Fruit fly (Drosophila melanogaster) whole organism, embryonic: Measurements from ENCODE around the gene HemK2.

ENCODE experiments used
- Abd-B ChIP-seq: fragments of 200-800 bp; sonication (Bioruptor generic); optimal IDR thresholded peaks from 2 replicates; lab custom pipeline; 2018; ENCODE audit warnings: missing biosample characterization, mild to moderate bottlenecking, missing genetic modification characterization, moderate library complexity
- Bdp1 ChIP-seq: fragments of 200-800 bp; sonication (Bioruptor generic); optimal IDR thresholded peaks from 3 replicates; lab custom pipeline; 2016; ENCODE audit warnings: missing biosample characterization, missing genetic modification characterization
- CG10267 ChIP-seq: fragments of 200-800 bp; sonication (Bioruptor generic); optimal IDR thresholded peaks from 2 replicates; lab custom pipeline; 2018; ENCODE audit warnings: missing biosample characterization, mild to moderate bottlenecking, missing genetic modification characterization, moderate library complexity
- CG10431 ChIP-seq: fragments of 200-800 bp; sonication (Bioruptor generic); optimal IDR thresholded peaks from 3 replicates; lab custom pipeline; 2018; ENCODE audit warnings: missing biosample characterization, mild to moderate bottlenecking, missing genetic modification characterization
- CG10654 ChIP-seq: fragments of 200-800 bp; sonication (Bioruptor generic); optimal IDR thresholded peaks from 2 replicates; lab custom pipeline; 2016; ENCODE audit warnings: missing biosample characterization, missing genetic modification characterization
- CG12104 ChIP-seq: fragments of 200-800 bp; sonication (Bioruptor generic); optimal IDR thresholded peaks from 3 replicates; lab custom pipeline; 2016; ENCODE audit warnings: missing biosample characterization, missing genetic modification characterization
- CG14050 ChIP-seq: fragments of 200-800 bp; sonication (Bioruptor generic); IDR thresholded peaks from 3 replicates; pipeline ENCODE4 v1.3.6; 2022; ENCODE audit warnings: missing biosample characterization, missing genetic modification characterization
- CG14710 ChIP-seq: fragments of 200-800 bp; sonication (Bioruptor generic); optimal IDR thresholded peaks from 3 replicates; lab custom pipeline; 2019; ENCODE audit warnings: missing biosample characterization, mild to moderate bottlenecking, missing genetic modification characterization, moderate library complexity
- CG15514 ChIP-seq: fragments of 200-800 bp; sonication (Bioruptor generic); optimal IDR thresholded peaks from 3 replicates; lab custom pipeline; 2017; ENCODE audit warnings: missing biosample characterization, missing genetic modification characterization, mild to moderate bottlenecking, moderate library complexity, missing genetic modification reagents
- CG18764 ChIP-seq: fragments of 200-800 bp; sonication (Bioruptor generic); optimal IDR thresholded peaks from 3 replicates; lab custom pipeline; 2016; ENCODE audit warnings: missing biosample characterization, missing genetic modification characterization
- CG2116 ChIP-seq: fragments of 200-800 bp; sonication (Bioruptor generic); optimal IDR thresholded peaks from 3 replicates; lab custom pipeline; 2018; ENCODE audit warnings: missing biosample characterization, mild to moderate bottlenecking, missing genetic modification characterization
- CG31224 ChIP-seq: fragments of 200-800 bp; sonication (Bioruptor generic); IDR thresholded peaks from 2 replicates; pipeline ENCODE4 v1.3.6; 2022; ENCODE audit warnings: missing biosample characterization, missing genetic modification characterization
- CG34224 ChIP-seq: fragments of 200-800 bp; sonication (Bioruptor generic); IDR thresholded peaks from 3 replicates; pipeline ENCODE4 v1.3.6; 2022; ENCODE audit warnings: missing biosample characterization, missing genetic modification characterization; ENCODE audit not compliant: partially characterized antibody
- CG3838 ChIP-seq: fragments of 200-800 bp; sonication (Bioruptor generic); optimal IDR thresholded peaks from 3 replicates; lab custom pipeline; 2016; ENCODE audit warnings: missing biosample characterization, missing genetic modification characterization
- CG4617 ChIP-seq: fragments of 200-800 bp; sonication (Bioruptor generic); optimal IDR thresholded peaks from 3 replicates; lab custom pipeline; 2016; ENCODE audit warnings: missing biosample characterization, missing genetic modification characterization, borderline replicate concordance
- CG5245 ChIP-seq: fragments of 200-800 bp; sonication (Bioruptor generic); optimal IDR thresholded peaks from 3 replicates; lab custom pipeline; 2016; ENCODE audit warnings: missing biosample characterization, missing genetic modification characterization
- CG8478 ChIP-seq: fragments of >200 bp; optimal IDR thresholded peaks from 2 replicates; lab custom pipeline; 2018
- CG9876 ChIP-seq: fragments of 200-800 bp; sonication (Bioruptor generic); optimal IDR thresholded peaks from 2 replicates; lab custom pipeline; 2016; ENCODE audit warnings: missing biosample characterization, missing genetic modification characterization
- Dll ChIP-seq: fragments of 200-800 bp; sonication (Bioruptor generic); IDR thresholded peaks from 4 replicates; pipeline ENCODE4 v1.3.6; 2022; ENCODE audit warnings: missing biosample characterization, missing genetic modification characterization; ENCODE audit not compliant: partially characterized antibody
- Dp ChIP-seq: fragments of 200-800 bp; sonication (Bioruptor generic); optimal IDR thresholded peaks from 2 replicates; lab custom pipeline; 2018; ENCODE audit warnings: missing biosample characterization, mild to moderate bottlenecking, missing genetic modification characterization, moderate library complexity
- Drgx ChIP-seq: fragments of 200-800 bp; sonication (Bioruptor generic); IDR thresholded peaks from 2 replicates; pipeline ENCODE4 v1.3.6; 2022; ENCODE audit warnings: missing biosample characterization, missing genetic modification characterization
- E2f2 ChIP-seq: fragments of 200-800 bp; sonication (Bioruptor generic); IDR thresholded peaks from 2 replicates; pipeline ENCODE4 v1.3.6; 2022; ENCODE audit warnings: missing biosample characterization, missing genetic modification characterization
- Fer1 ChIP-seq: fragments of 200-800 bp; sonication (Bioruptor generic); optimal IDR thresholded peaks from 2 replicates; lab custom pipeline; 2017; ENCODE audit warnings: missing biosample characterization, mild to moderate bottlenecking, missing genetic modification characterization
- GATAe ChIP-seq: fragments of 200-800 bp; sonication (Bioruptor generic); conservative IDR thresholded peaks from 2 replicates; pipeline ENCODE4 v1.3.6; 2022; ENCODE audit warnings: missing biosample characterization, missing genetic modification characterization
- HLH54F ChIP-seq: fragments of 200-800 bp; sonication (Bioruptor generic); optimal IDR thresholded peaks from 3 replicates; lab custom pipeline; 2016; ENCODE audit warnings: missing biosample characterization, missing genetic modification characterization
- Hmr ChIP-seq: fragments of 200-800 bp; sonication (Bioruptor generic); optimal IDR thresholded peaks from 3 replicates; lab custom pipeline; 2017; ENCODE audit warnings: mild to moderate bottlenecking, missing biosample characterization, missing genetic modification reagents, missing genetic modification characterization
- MBD-R2 ChIP-seq: fragments of 200-800 bp; sonication (Bioruptor generic); IDR thresholded peaks from 2 replicates; pipeline ENCODE4 v1.3.6; 2022; ENCODE audit warnings: missing biosample characterization, missing genetic modification characterization
- MESR4 ChIP-seq: fragments of 200-800 bp; sonication (Bioruptor generic); optimal IDR thresholded peaks from 2 replicates; lab custom pipeline; 2018; ENCODE audit warnings: missing biosample characterization, mild to moderate bottlenecking, missing genetic modification characterization, moderate library complexity
- Myb ChIP-seq: fragments of 200-800 bp; sonication (Bioruptor generic); optimal IDR thresholded peaks from 2 replicates; lab custom pipeline; 2016; ENCODE audit warnings: missing biosample characterization, missing genetic modification characterization
- Oli ChIP-seq: fragments of 200-800 bp; sonication (Bioruptor generic); optimal IDR thresholded peaks from 2 replicates; lab custom pipeline; 2018; ENCODE audit warnings: missing biosample characterization, mild to moderate bottlenecking, missing genetic modification characterization, moderate library complexity
- Ptx1 ChIP-seq: fragments of 200-800 bp; sonication (Bioruptor generic); IDR thresholded peaks from 2 replicates; pipeline ENCODE4 v1.3.6; 2022; ENCODE audit warnings: missing biosample characterization, missing genetic modification characterization
- Xrp1 ChIP-seq: fragments of 200-800 bp; sonication (Bioruptor generic); IDR thresholded peaks from 2 replicates; pipeline ENCODE4 v1.3.6; 2022; ENCODE audit warnings: missing biosample characterization, missing genetic modification characterization
- crp ChIP-seq, 2 experiments: fragments of 200-800 bp; sonication (Bioruptor generic); optimal IDR thresholded peaks; 2 replicates in 1 of 2; 3 replicates in 1 of 2; lab custom pipeline; 2017; ENCODE audit warnings: missing biosample characterization in 2 of 2, missing genetic modification characterization in 2 of 2, mild to moderate bottlenecking in 1 of 2, moderate library complexity in 1 of 2
- dan ChIP-seq: fragments of 200-800 bp; sonication (Bioruptor generic); IDR thresholded peaks from 2 replicates; pipeline ENCODE4 v1.3.6; 2022; ENCODE audit warnings: missing biosample characterization, missing genetic modification characterization
- emc ChIP-seq: fragments of 200-800 bp; sonication (Bioruptor generic); optimal IDR thresholded peaks from 2 replicates; lab custom pipeline; 2016; ENCODE audit warnings: missing biosample characterization, missing genetic modification characterization
- ems ChIP-seq: fragments of 200-800 bp; sonication (Bioruptor generic); optimal IDR thresholded peaks from 3 replicates; lab custom pipeline; 2016; ENCODE audit warnings: missing biosample characterization, missing genetic modification characterization
- gce ChIP-seq: fragments of 200-800 bp; sonication (Bioruptor generic); IDR thresholded peaks from 3 replicates; pipeline ENCODE4 v1.3.6; 2022; ENCODE audit warnings: missing biosample characterization, missing genetic modification characterization
- gfzf ChIP-seq: fragments of 200-800 bp; sonication (Bioruptor generic); optimal IDR thresholded peaks from 2 replicates; lab custom pipeline; 2016; ENCODE audit warnings: missing biosample characterization, mild to moderate bottlenecking, missing genetic modification characterization, moderate library complexity
- hth ChIP-seq: fragments of >200 bp; optimal IDR thresholded peaks from 2 replicates; lab custom pipeline; 2017; ENCODE audit warnings: inconsistent platforms
- ind ChIP-seq: fragments of 200-800 bp; sonication (Bioruptor generic); optimal IDR thresholded peaks from 3 replicates; lab custom pipeline; 2016; ENCODE audit warnings: missing biosample characterization, missing genetic modification characterization
- lilli ChIP-seq: fragments of 200-800 bp; sonication (Bioruptor generic); optimal IDR thresholded peaks from 3 replicates; lab custom pipeline; 2016; ENCODE audit warnings: missing biosample characterization, missing genetic modification characterization
- nerfin-1 ChIP-seq: fragments of 200-800 bp; sonication (Bioruptor generic); optimal IDR thresholded peaks from 3 replicates; lab custom pipeline; 2019; ENCODE audit warnings: missing biosample characterization, mild to moderate bottlenecking, missing genetic modification characterization, moderate library complexity
- nerfin-2 ChIP-seq: fragments of 200-800 bp; sonication (Bioruptor generic); IDR thresholded peaks from 2 replicates; pipeline ENCODE4 v1.3.6; 2022; ENCODE audit warnings: missing biosample characterization, missing genetic modification characterization; ENCODE audit not compliant: partially characterized antibody
- run ChIP-seq: fragments of 200-800 bp; sonication (Bioruptor generic); optimal IDR thresholded peaks from 3 replicates; lab custom pipeline; 2018; ENCODE audit warnings: missing biosample characterization, mild to moderate bottlenecking, missing genetic modification characterization
- sens ChIP-seq: fragments of 200-800 bp; sonication (Bioruptor generic); peaks from one replicate; lab custom pipeline; 2016; ENCODE audit warnings: missing biosample characterization, missing genetic modification characterization
- slp2 ChIP-seq: fragments of 200-800 bp; sonication (Bioruptor generic); optimal IDR thresholded peaks from 2 replicates; lab custom pipeline; 2016; ENCODE audit warnings: missing biosample characterization, missing genetic modification characterization
- sug ChIP-seq: fragments of 200-800 bp; optimal IDR thresholded peaks from 2 replicates; lab custom pipeline; 2019; ENCODE audit warnings: missing biosample characterization, mild to moderate bottlenecking, missing genetic modification characterization, moderate library complexity
- tap ChIP-seq: fragments of 200-800 bp; optimal IDR thresholded peaks from 3 replicates; lab custom pipeline; 2019; ENCODE audit warnings: missing biosample characterization, mild to moderate bottlenecking, missing genetic modification characterization, moderate library complexity
- tin ChIP-seq: fragments of 200-800 bp; sonication (Bioruptor generic); optimal IDR thresholded peaks from 3 replicates; lab custom pipeline; 2016; ENCODE audit warnings: missing biosample characterization, missing genetic modification characterization
- unpg ChIP-seq: fragments of 200-800 bp; sonication (Bioruptor generic); optimal IDR thresholded peaks from 3 replicates; lab custom pipeline; 2018; ENCODE audit warnings: missing biosample characterization, mild to moderate bottlenecking, missing genetic modification characterization, moderate library complexity
- zfh1 ChIP-seq: fragments of 200-800 bp; sonication (Bioruptor generic); IDR thresholded peaks from 3 replicates; pipeline ENCODE4 v1.3.6; 2022; ENCODE audit warnings: missing biosample characterization, missing genetic modification characterization

Gene HemK2

dm6 chr2L:2748480-2749143 is 10.9 kb downstream of the HemK2 start (continued):
- TF ChIP-seq CG10431, result peak; percentile 71
- TF ChIP-seq CG34224, result no peak; the same call in 2 of the 3 replicates
- TF ChIP-seq Oli (tag; lab: Kevin White, UChicago), result peak; percentile 74
- TF ChIP-seq CG31224, result peak; percentile 80
- TF ChIP-seq unpg, result peak; percentile 81
- peak; percentile 60 for TF ChIP-seq nerfin-1
- peak; percentile 91 for TF ChIP-seq ind (GFP tag; lab: Kevin White, UChicago)
- peak; percentile 88 for TF ChIP-seq tin (GFP tag; lab: Kevin White, UChicago)
- TF ChIP-seq Ptx1 (GFP tag; lab: Robert Waterston, UW), result peak; percentile 92
- TF ChIP-seq Hmr, result peak; percentile 94

DNA sequence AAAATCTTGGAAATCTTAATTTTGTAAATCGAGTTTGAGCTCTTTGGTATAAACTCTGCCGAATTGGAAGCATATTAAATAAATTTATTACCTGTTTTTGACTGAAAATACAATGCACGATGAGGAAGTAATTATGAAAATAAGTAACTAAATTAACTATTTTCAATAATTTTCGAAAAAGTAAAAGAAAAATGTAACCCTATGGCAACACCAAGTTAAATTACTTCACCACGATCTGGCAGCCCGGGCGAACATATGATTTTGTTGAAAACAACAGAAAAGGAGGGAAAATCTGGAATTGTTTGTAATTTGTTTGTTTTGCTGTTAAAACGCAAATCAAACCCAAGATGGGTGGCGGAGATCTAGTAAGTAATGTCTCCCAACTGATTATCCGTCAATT is 14.6 kb downstream of the HemK2 start, which contains the start of the genes CG9961 and Cwc25:
Gene CG9961 (minus strand): TSS at position 83 of the 400 bp plus-strand sequence.
Gene Cwc25 (plus strand): TSS at position 247 of the 400 bp plus-strand sequence.
- TF ChIP-seq dan (GFP tag; lab: Robert Waterston, UW) (no peak), MESR4 (GFP tag; lab: Kevin White, UChicago) (peak; percentile 28), CG10654 (GFP tag; lab: Kevin White, UChicago) (no peak), CG18764 (GFP tag; lab: Kevin White, UChicago) (no peak), Dp (GFP tag; lab: Kevin White, UChicago) (peak; percentile 42), ems (GFP tag; lab: Kevin White, UChicago) (no peak), CG14710 (tag; lab: Kevin White, UChicago) (peak; percentile 53), CG4617 (GFP tag; lab: Kevin White, UChicago) (peak; percentile 26), Bdp1 (no peak), lilli (GFP tag; lab: Kevin White, UChicago) (no peak), CG10267 (tag; lab: Kevin White, UChicago) (peak; percentile 31), CG5245 (GFP tag; lab: Kevin White, UChicago) (no peak), hth (lab: Kevin White, UChicago) (no peak), sens (GFP tag; lab: Kevin White, UChicago) (peak; percentile 84), Fer1 (GFP tag; lab: Kevin White, UChicago) (peak; percentile 1), slp2 (no peak), tap (no peak), zfh1 (no peak), E2f2 (GFP tag; lab: Robert Waterston, UW) (peak; percentile 64), CG9876 (no peak), CG15514 (GFP tag; lab: Kevin White, UChicago) (peak; percentile 25), Abd-B (GFP tag; lab: Kevin White, UChicago) (no peak), CG3838 (GFP tag; lab: Kevin White, UChicago) (no peak), GATAe (GFP tag; lab: Robert Waterston, UW) (no peak), emc (GFP tag; lab: Kevin White, UChicago) (no peak), Myb (GFP tag; lab: Kevin White, UChicago) (no peak), sug (tag; lab: Kevin White, UChicago) (peak; percentile 3), HLH54F (GFP tag; lab: Kevin White, UChicago) (no peak), gfzf (no peak), MBD-R2 (GFP tag; lab: Robert Waterston, UW) (peak; percentile 90), Drgx (GFP tag; lab: Robert Waterston, UW) (no peak), CG2116 (GFP tag; lab: Kevin White, UChicago) (peak; percentile 12), crp (GFP tag; optimal IDR thresholded peaks at IDR 0.05; lab: Kevin White, UChicago) (peak; percentile 48 to 88), nerfin-2 (GFP tag; lab: Robert Waterston, UW) (no peak), Dll (GFP tag; lab: Robert Waterston, UW) (0 out of 4 replicates have a peak, but pooled peaks have one; percentile 29), run (tag; lab: Kevin White, UChicago) (no peak), Xrp1 (GFP tag; lab: Robert Waterston, UW) (no peak), CG8478 (lab: Kevin White, UChicago) (no peak), gce (GFP tag; lab: Robert Waterston, UW) (no peak), CG12104 (GFP tag; lab: Kevin White, UChicago) (no peak), CG14050 (GFP tag; lab: Robert Waterston, UW) (no peak)
